Fruit fly (Drosophila melanogaster): Measurements from ENCODE around the gene BigH1.

dm6 chr3R:14708948-14709385 lies 45.7 kb downstream of the BigH1 start:
- TF ChIP-seq CTCF (optimal IDR thresholded peaks at IDR 0.05): no peak
- TF ChIP-seq CG8478 (optimal IDR thresholded peaks at IDR 0.05): no peak

All from S2 (cell line).